Worm (Caenorhabditis elegans) whole organism, L3 larva: ENCODE data around the gene F35E8.7.

Experiments used
- R02D3.7 ChIP-seq: fragments of 150-350 bp; optimal IDR thresholded peaks from 2 replicates; lab custom pipeline; 2014; ENCODE audit warnings: missing biosample characterization, missing genetic modification characterization
- ZK546.5 ChIP-seq: sonication (generic microtip); optimal IDR thresholded peaks from 2 replicates; lab custom pipeline; 2017; ENCODE audit warnings: missing biosample characterization, missing genetic modification characterization
- aly-2 ChIP-seq: fragments of 150-350 bp; optimal IDR thresholded peaks from 2 replicates; lab custom pipeline; 2014; ENCODE audit warnings: missing biosample characterization, missing genetic modification characterization
- ama-1 ChIP-seq: fragments of 150-350 bp; optimal IDR thresholded peaks from 2 replicates; lab custom pipeline; 2018
- ceh-16 ChIP-seq: sonication (generic microtip); optimal IDR thresholded peaks from 2 replicates; lab custom pipeline; 2017; ENCODE audit warnings: missing biosample characterization, missing genetic modification characterization
- ceh-28 ChIP-seq: fragments of 150-350 bp; optimal IDR thresholded peaks from 2 replicates; lab custom pipeline; 2014; ENCODE audit warnings: missing biosample characterization, missing genetic modification reagents, missing genetic modification characterization
- ceh-82 ChIP-seq: fragments of 150-350 bp; optimal IDR thresholded peaks from 2 replicates; lab custom pipeline; 2014; ENCODE audit warnings: missing biosample characterization, missing genetic modification characterization
- daf-12 ChIP-seq: fragments of 150-350 bp; optimal IDR thresholded peaks from 2 replicates; lab custom pipeline; 2014; ENCODE audit warnings: missing biosample characterization, missing genetic modification reagents, missing genetic modification characterization
- egl-27 ChIP-seq: sonication (generic microtip); optimal IDR thresholded peaks from 4 replicates; lab custom pipeline; 2017; ENCODE audit warnings: missing biosample characterization, missing genetic modification reagents, missing genetic modification characterization
- egl-5 ChIP-seq: fragments of 150-350 bp; optimal IDR thresholded peaks from 2 replicates; lab custom pipeline; 2017; ENCODE audit warnings: missing biosample characterization, missing genetic modification reagents, missing genetic modification characterization, inconsistent platforms
- elt-2 ChIP-seq: sonication (generic microtip); optimal IDR thresholded peaks from 2 replicates; lab custom pipeline; 2016; ENCODE audit warnings: missing genetic modification reagents, mild to moderate bottlenecking, missing genetic modification characterization, missing compliant biosample characterization
- elt-3 ChIP-seq, 3 experiments: fragments of 150-350 bp in 1 of 3; sonication (generic microtip) in 2 of 3; optimal IDR thresholded peaks; 2 replicates in 2 of 3; 4 replicates in 1 of 3; lab custom pipeline; 2014 to 2017; ENCODE audit warnings: missing biosample characterization in 3 of 3, missing genetic modification characterization in 3 of 3
- hmg-11 ChIP-seq: sonication (generic microtip); optimal IDR thresholded peaks from 2 replicates; lab custom pipeline; 2016; ENCODE audit warnings: missing genetic modification characterization, missing compliant biosample characterization
- jun-1 ChIP-seq: fragments of 150-350 bp; optimal IDR thresholded peaks from 2 replicates; lab custom pipeline; 2014; ENCODE audit warnings: missing biosample characterization, missing genetic modification reagents, missing genetic modification characterization
- lin-39 ChIP-seq: fragments of 150-350 bp; optimal IDR thresholded peaks from 2 replicates; lab custom pipeline; 2018; ENCODE audit warnings: missing biosample characterization, missing genetic modification reagents, missing genetic modification characterization
- lsy-12 ChIP-seq: sonication (generic microtip); optimal IDR thresholded peaks from 2 replicates; lab custom pipeline; 2016; ENCODE audit warnings: mild to moderate bottlenecking, missing genetic modification characterization, missing compliant biosample characterization
- mdl-1 ChIP-seq: fragments of 150-350 bp; optimal IDR thresholded peaks from 2 replicates; lab custom pipeline; 2014; ENCODE audit warnings: missing biosample characterization, missing genetic modification characterization
- mml-1 ChIP-seq: fragments of 150-350 bp; sonication (generic microtip); optimal IDR thresholded peaks from 3 replicates; lab custom pipeline; 2014; ENCODE audit warnings: missing biosample characterization, missing genetic modification characterization
- nfya-1 ChIP-seq: sonication (generic microtip); optimal IDR thresholded peaks from 2 replicates; lab custom pipeline; 2017; ENCODE audit warnings: missing genetic modification characterization, mild to moderate bottlenecking, missing compliant biosample characterization, antibody characterized with exemption, moderate library complexity; ENCODE audit not compliant: insufficient read depth
- nhr-11 ChIP-seq: fragments of 150-350 bp; optimal IDR thresholded peaks from 2 replicates; lab custom pipeline; 2014; ENCODE audit warnings: missing biosample characterization, missing genetic modification characterization
- nhr-12 ChIP-seq: fragments of 150-350 bp; optimal IDR thresholded peaks from 2 replicates; lab custom pipeline; 2014; ENCODE audit warnings: missing biosample characterization, missing genetic modification characterization
- nhr-23 ChIP-seq: fragments of 150-350 bp; optimal IDR thresholded peaks from 2 replicates; lab custom pipeline; 2014; ENCODE audit warnings: missing biosample characterization, missing genetic modification reagents, missing genetic modification characterization
- nhr-237 ChIP-seq: fragments of 150-350 bp; optimal IDR thresholded peaks from 2 replicates; lab custom pipeline; 2014; ENCODE audit warnings: missing biosample characterization, missing genetic modification characterization
- nhr-25 ChIP-seq: sonication (generic microtip); optimal IDR thresholded peaks from 2 replicates; lab custom pipeline; 2017; ENCODE audit warnings: missing biosample characterization, missing genetic modification characterization
- nhr-28 ChIP-seq: fragments of 150-350 bp; optimal IDR thresholded peaks from 2 replicates; lab custom pipeline; 2014; ENCODE audit warnings: missing biosample characterization, missing genetic modification characterization
- nhr-43 ChIP-seq: sonication (generic microtip); optimal IDR thresholded peaks from 2 replicates; lab custom pipeline; 2016; ENCODE audit warnings: mild to moderate bottlenecking, missing genetic modification characterization, missing compliant biosample characterization; ENCODE audit not compliant: poor library complexity, severe bottlenecking
- nhr-67 ChIP-seq: fragments of 150-350 bp; optimal IDR thresholded peaks from 2 replicates; lab custom pipeline; 2014; ENCODE audit warnings: missing biosample characterization, missing genetic modification characterization
- nhr-76 ChIP-seq: fragments of 150-350 bp; sonication (generic microtip); optimal IDR thresholded peaks from 5 replicates; lab custom pipeline; 2014; ENCODE audit warnings: missing biosample characterization, missing genetic modification characterization
- nhr-77 ChIP-seq: fragments of 150-350 bp; optimal IDR thresholded peaks from 2 replicates; lab custom pipeline; 2014; ENCODE audit warnings: missing biosample characterization, missing genetic modification characterization
- pha-4 ChIP-seq: fragments of 150-350 bp; optimal IDR thresholded peaks from 2 replicates; lab custom pipeline; 2014; ENCODE audit warnings: missing biosample characterization, missing genetic modification reagents, missing genetic modification characterization
- pqm-1 ChIP-seq: fragments of 150-350 bp; optimal IDR thresholded peaks from 2 replicates; lab custom pipeline; 2017; ENCODE audit warnings: missing biosample characterization, missing genetic modification characterization, inconsistent platforms
- sea-2 ChIP-seq: fragments of 150-350 bp; sonication (generic microtip); optimal IDR thresholded peaks from 4 replicates; lab custom pipeline; 2014; ENCODE audit warnings: missing biosample characterization, missing genetic modification reagents, missing genetic modification characterization
- skn-1 ChIP-seq: fragments of 150-350 bp; optimal IDR thresholded peaks from 2 replicates; lab custom pipeline; 2014; ENCODE audit warnings: missing biosample characterization, missing genetic modification characterization
- snpc-4 ChIP-seq: fragments of 150-350 bp; optimal IDR thresholded peaks from 2 replicates; lab custom pipeline; 2014; ENCODE audit warnings: missing biosample characterization, missing genetic modification characterization
- tbx-2 ChIP-seq: sonication (generic microtip); optimal IDR thresholded peaks from 2 replicates; lab custom pipeline; 2016; ENCODE audit warnings: mild to moderate bottlenecking, missing genetic modification characterization, missing compliant biosample characterization
- unc-39 ChIP-seq: sonication (generic microtip); optimal IDR thresholded peaks from 4 replicates; lab custom pipeline; 2017; ENCODE audit warnings: missing biosample characterization, missing genetic modification characterization
- unc-62 ChIP-seq: fragments of 150-350 bp; sonication (generic microtip); optimal IDR thresholded peaks from 4 replicates; lab custom pipeline; 2014; ENCODE audit warnings: missing biosample characterization, missing genetic modification reagents, missing genetic modification characterization
- zag-1 ChIP-seq: fragments of 150-350 bp; optimal IDR thresholded peaks from 2 replicates; lab custom pipeline; 2014; ENCODE audit warnings: missing biosample characterization, missing genetic modification characterization
- ztf-11 ChIP-seq: fragments of 150-350 bp; optimal IDR thresholded peaks from 2 replicates; lab custom pipeline; 2014; ENCODE audit warnings: missing biosample characterization, missing genetic modification characterization
- ztf-4 ChIP-seq: fragments of 150-350 bp; optimal IDR thresholded peaks from 2 replicates; lab custom pipeline; 2014; ENCODE audit warnings: missing biosample characterization, missing genetic modification characterization

Gene F35E8.7

ce11 chrV:15913714-15914113, at the start of gene F35E8.7:
Gene F35E8.7, plus strand, starts transcription at chrV:15914014.
- TF ChIP-seq nhr-12 (no peak), ceh-82 (tag; lab: Kevin White, UChicago) (no peak), mml-1 (no peak), nhr-43 (no peak), daf-12 (tag; lab: Kevin White, UChicago) (no peak), aly-2 (tag; lab: Kevin White, UChicago) (no peak), skn-1 (tag; lab: Kevin White, UChicago) (no peak)
- TF ChIP-seq, all 47 proteins: peak for 0

DNA sequence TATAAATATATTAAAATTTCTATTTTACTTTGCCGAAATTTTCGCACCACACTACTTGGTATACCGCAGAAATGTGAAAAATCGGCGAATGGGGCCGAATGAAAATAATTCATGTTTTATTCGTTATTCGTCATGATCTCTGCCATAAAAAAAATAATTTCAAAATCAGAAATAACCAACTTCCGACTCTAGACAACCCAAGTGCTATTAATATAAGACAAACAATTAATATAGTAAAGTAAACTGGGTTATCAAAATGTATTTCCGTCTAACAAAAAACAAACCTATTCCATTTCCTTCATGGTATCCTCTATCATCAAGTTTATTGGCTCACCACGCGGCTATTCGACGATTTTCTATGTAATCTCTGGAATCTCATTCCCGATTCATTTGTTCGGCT, 48.0 kb upstream of the F35E8.7 start, which contains the start of gene srh-293:
Gene srh-293 (plus strand): TSS at position 301 of the 400 bp plus-strand sequence.
- TF ChIP-seq aly-2 (tag; lab: Kevin White, UChicago) (no peak), ztf-11 (tag; lab: Kevin White, UChicago) (no peak)

- TF ChIP-seq R02D3.7 (tag; lab: Kevin White, UChicago) (no peak), nhr-25 (tag; lab: Kevin White, UChicago) (no peak), nhr-23 (tag; lab: Kevin White, UChicago) (no peak), nhr-43 (no peak), hmg-11 (tag; lab: Kevin White, UChicago) (no peak), egl-5 (tag; lab: Kevin White, UChicago) (no peak), sea-2 (GFP tag; lab: Kevin White, UChicago) (no peak), zag-1 (no peak), elt-3 (tag; optimal IDR thresholded peaks at IDR 0.05; lab: Kevin White, UChicago) (no peak), elt-2 (tag; lab: Kevin White, UChicago) (no peak), tbx-2 (no peak), nhr-12 (no peak), nhr-11 (no peak), nhr-76 (tag; lab: Kevin White, UChicago) (no peak), nhr-67 (no peak), pha-4 (tag; lab: Kevin White, UChicago) (no peak), skn-1 (tag; lab: Kevin White, UChicago) (no peak), nfya-1 (tag; lab: Kevin White, UChicago) (no peak), nhr-28 (tag; lab: Kevin White, UChicago) (no peak), pqm-1 (tag; lab: Kevin White, UChicago) (no peak)
Measured at ce11 chrV:15867373-15867772, 46.4 kb upstream of the F35E8.7 start, which contains the start of gene fbxa-197. Gene fbxa-197, plus strand, starts transcription at chrV:15867673.

ce11 chrV:15870356-15870755, 43.5 kb upstream of the F35E8.7 start, which contains the start of gene str-57:
Gene str-57, plus strand, starts transcription at chrV:15870656.
- TF ChIP-seq nhr-77 (tag; lab: Kevin White, UChicago) (no peak), lsy-12 (tag; lab: Kevin White, UChicago) (no peak), unc-39 (no peak), nhr-43 (no peak)

- TF ChIP-seq ZK546.5: no peak
- no peak for TF ChIP-seq ceh-28 (tag; lab: Kevin White, UChicago)
- TF ChIP-seq, all 47 proteins: peak for 0
Measured at ce11 chrV:15872273-15872672, 41.5 kb upstream of the F35E8.7 start, which contains the start of gene str-56. Gene str-56, plus strand, starts transcription at chrV:15872573.

DNA sequence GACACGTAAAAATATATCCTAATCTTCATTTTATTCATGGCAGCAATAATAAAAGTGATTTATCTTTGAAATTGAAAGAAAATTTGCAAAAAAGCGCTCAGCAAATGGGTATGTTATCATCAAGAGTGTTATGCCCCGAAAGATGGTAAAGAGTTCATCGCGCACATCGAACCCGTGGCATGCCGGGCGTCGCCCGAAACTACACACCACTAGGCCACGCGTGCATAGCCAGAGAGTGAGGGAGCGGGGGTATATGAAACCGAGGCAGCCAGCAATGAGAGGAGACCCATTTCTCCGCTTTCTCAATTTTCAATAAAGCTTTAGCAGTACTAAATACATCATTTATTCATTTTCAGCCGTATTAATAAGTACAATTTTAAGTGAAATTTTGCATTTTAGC, 40.1 kb upstream of the F35E8.7 start:
- TF ChIP-seq sea-2 (GFP tag; lab: Kevin White, UChicago) (no peak), ztf-4 (tag; lab: Kevin White, UChicago) (peak; percentile 36), skn-1 (tag; lab: Kevin White, UChicago) (peak; percentile 74), nhr-43 (peak; percentile 87), ceh-16 (peak; percentile 13), ztf-11 (tag; lab: Kevin White, UChicago) (no peak), pqm-1 (tag; lab: Kevin White, UChicago) (peak; percentile 53), ceh-82 (tag; lab: Kevin White, UChicago) (peak; percentile 66), unc-62 (GFP tag; lab: Kevin White, UChicago) (no peak), snpc-4 (tag; lab: Kevin White, UChicago) (peak; percentile 35), lin-39 (peak; percentile 86), daf-12 (tag; lab: Kevin White, UChicago) (no peak), nfya-1 (tag; lab: Kevin White, UChicago) (peak; percentile 69), mdl-1 (no peak), elt-3 (tag; optimal IDR thresholded peaks at IDR 0.05; lab: Kevin White, UChicago) (peak in 1 of 3 experiments; percentile 67), elt-2 (tag; lab: Kevin White, UChicago) (peak; percentile 69), nhr-23 (tag; lab: Kevin White, UChicago) (no peak), nhr-237 (tag; lab: Kevin White, UChicago) (no peak), ZK546.5 (no peak), R02D3.7 (tag; lab: Kevin White, UChicago) (peak; percentile 36), lsy-12 (tag; lab: Kevin White, UChicago) (peak; percentile 66), unc-39 (no peak), ama-1 (peak; percentile 34), nhr-77 (tag; lab: Kevin White, UChicago) (peak; percentile 45), egl-5 (tag; lab: Kevin White, UChicago) (no peak), jun-1 (tag; lab: Kevin White, UChicago) (peak; percentile 52), nhr-76 (tag; lab: Kevin White, UChicago) (no peak), nhr-11 (peak; percentile 18), egl-27 (tag; lab: Kevin White, UChicago) (no peak), aly-2 (tag; lab: Kevin White, UChicago) (no peak)
